Worm (Caenorhabditis elegans) whole organism, L2 larva: ENCODE results near the gene Y97E10C.1.
A peak's percentile ranks its signal among the peaks of the same experiment; 100 is the strongest.

ENCODE experiments used
- C34F6.9 ChIP-seq: fragments of 150-350 bp; optimal IDR thresholded peaks from 2 replicates; lab custom pipeline; 2014; ENCODE audit warnings: missing biosample characterization, missing genetic modification characterization
- F13H6.1 ChIP-seq: sonication (generic microtip); optimal IDR thresholded peaks from 2 replicates; lab custom pipeline; 2016; ENCODE audit warnings: missing genetic modification characterization, missing compliant biosample characterization
- R02D3.7 ChIP-seq: fragments of 150-350 bp; optimal IDR thresholded peaks from 2 replicates; lab custom pipeline; 2014; ENCODE audit warnings: missing biosample characterization, missing genetic modification characterization
- ZK546.5 ChIP-seq: sonication (generic microtip); optimal IDR thresholded peaks from 2 replicates; lab custom pipeline; 2017; ENCODE audit warnings: missing biosample characterization, missing genetic modification characterization
- ama-1 ChIP-seq: fragments of 150-350 bp; optimal IDR thresholded peaks from 2 replicates; lab custom pipeline; 2018; ENCODE audit warnings: inconsistent platforms
- blmp-1 ChIP-seq: sonication (generic microtip); optimal IDR thresholded peaks from 2 replicates; lab custom pipeline; 2017; ENCODE audit warnings: missing genetic modification characterization, mild to moderate bottlenecking, missing compliant biosample characterization, antibody characterized with exemption, moderate library complexity; ENCODE audit not compliant: insufficient read depth
- ceh-16 ChIP-seq: fragments of 150-350 bp; optimal IDR thresholded peaks from 2 replicates; lab custom pipeline; 2014; ENCODE audit warnings: missing biosample characterization, missing genetic modification characterization
- crh-2 ChIP-seq: sonication (generic microtip); optimal IDR thresholded peaks from 2 replicates; lab custom pipeline; 2017; ENCODE audit warnings: missing biosample characterization, missing genetic modification characterization
- dmd-4 ChIP-seq: sonication (generic microtip); optimal IDR thresholded peaks from 2 replicates; lab custom pipeline; 2017; ENCODE audit warnings: missing biosample characterization, missing genetic modification characterization
- egl-27 ChIP-seq: sonication (generic microtip); optimal IDR thresholded peaks from 3 replicates; lab custom pipeline; 2017; ENCODE audit warnings: missing biosample characterization, missing genetic modification reagents, missing genetic modification characterization
- elt-1 ChIP-seq: fragments of 150-350 bp; optimal IDR thresholded peaks from 2 replicates; lab custom pipeline; 2014; ENCODE audit warnings: missing biosample characterization, missing genetic modification characterization
- fos-1 ChIP-seq: fragments of 150-350 bp; optimal IDR thresholded peaks from 2 replicates; lab custom pipeline; 2014; ENCODE audit warnings: missing biosample characterization, missing genetic modification characterization
- gmeb-1 ChIP-seq: fragments of 150-350 bp; optimal IDR thresholded peaks from 2 replicates; lab custom pipeline; 2014; ENCODE audit warnings: missing biosample characterization, missing genetic modification characterization
- lin-11 ChIP-seq: fragments of 150-350 bp; sonication (generic microtip); optimal IDR thresholded peaks from 2 replicates; lab custom pipeline; 2014; ENCODE audit warnings: missing biosample characterization, missing genetic modification characterization, inconsistent platforms, mixed read lengths
- lin-13 ChIP-seq: fragments of 150-350 bp; optimal IDR thresholded peaks from 2 replicates; lab custom pipeline; 2014; ENCODE audit warnings: missing biosample characterization, missing genetic modification reagents, missing genetic modification characterization
- lin-39 ChIP-seq: fragments of 150-350 bp; optimal IDR thresholded peaks from 2 replicates; lab custom pipeline; 2014; ENCODE audit warnings: missing biosample characterization, missing genetic modification reagents, missing genetic modification characterization
- lsy-2 ChIP-seq, 2 experiments: fragments of 150-350 bp in 1 of 2; sonication (generic microtip) in 1 of 2; optimal IDR thresholded peaks; 2 replicates each; lab custom pipeline; 2014 to 2017; ENCODE audit warnings: missing biosample characterization in 2 of 2, missing genetic modification characterization in 2 of 2
- mab-5 ChIP-seq: fragments of 150-350 bp; optimal IDR thresholded peaks from 2 replicates; lab custom pipeline; 2014; ENCODE audit warnings: missing biosample characterization, missing genetic modification characterization
- mbf-1 ChIP-seq: sonication (generic microtip); optimal IDR thresholded peaks from 2 replicates; lab custom pipeline; 2017; ENCODE audit warnings: missing biosample characterization, missing genetic modification characterization
- mdl-1 ChIP-seq, 2 experiments: fragments of 150-350 bp in 1 of 2; sonication (generic microtip) in 1 of 2; optimal IDR thresholded peaks; 2 replicates each; lab custom pipeline; 2017; ENCODE audit warnings: missing biosample characterization in 2 of 2, missing genetic modification characterization in 2 of 2
- nhr-11 ChIP-seq: fragments of 150-350 bp; optimal IDR thresholded peaks from 2 replicates; lab custom pipeline; 2014; ENCODE audit warnings: missing biosample characterization, missing genetic modification characterization
- nhr-12 ChIP-seq: fragments of 150-350 bp; optimal IDR thresholded peaks from 2 replicates; lab custom pipeline; 2014; ENCODE audit warnings: missing biosample characterization, missing genetic modification characterization
- nhr-129 ChIP-seq: fragments of 150-350 bp; optimal IDR thresholded peaks from 2 replicates; lab custom pipeline; 2014; ENCODE audit warnings: missing biosample characterization, missing genetic modification characterization
- nhr-21 ChIP-seq: fragments of 150-350 bp; optimal IDR thresholded peaks from 2 replicates; lab custom pipeline; 2014; ENCODE audit warnings: missing biosample characterization, missing genetic modification characterization
- nhr-25 ChIP-seq: fragments of 150-350 bp; sonication (generic microtip); optimal IDR thresholded peaks from 3 replicates; lab custom pipeline; 2014; ENCODE audit warnings: missing biosample characterization, missing genetic modification characterization
- nhr-77 ChIP-seq: fragments of 150-350 bp; optimal IDR thresholded peaks from 2 replicates; lab custom pipeline; 2014; ENCODE audit warnings: missing biosample characterization, missing genetic modification characterization
- peb-1 ChIP-seq: fragments of 150-350 bp; optimal IDR thresholded peaks from 2 replicates; lab custom pipeline; 2014; ENCODE audit warnings: missing biosample characterization, missing genetic modification characterization
- sem-4 ChIP-seq: fragments of 150-350 bp; optimal IDR thresholded peaks from 2 replicates; lab custom pipeline; 2014; ENCODE audit warnings: missing biosample characterization, missing genetic modification reagents, missing genetic modification characterization
- skn-1 ChIP-seq: sonication (generic microtip); optimal IDR thresholded peaks from 2 replicates; lab custom pipeline; 2017; ENCODE audit warnings: missing biosample characterization, missing genetic modification characterization
- sma-3 ChIP-seq: sonication (generic microtip); optimal IDR thresholded peaks from 2 replicates; lab custom pipeline; 2016; ENCODE audit warnings: missing genetic modification reagents, missing genetic modification characterization, missing compliant biosample characterization
- sma-9 ChIP-seq, 2 experiments: fragments of 150-350 bp in 1 of 2; sonication (generic microtip) in 1 of 2; optimal IDR thresholded peaks; 2 replicates each; lab custom pipeline; 2014 to 2016; ENCODE audit warnings: missing genetic modification characterization in 2 of 2, mild to moderate bottlenecking in 1 of 2, missing biosample characterization in 1 of 2, missing compliant biosample characterization in 1 of 2, missing genetic modification reagents in 1 of 2, moderate library complexity in 1 of 2
- snpc-4 ChIP-seq: fragments of 150-350 bp; optimal IDR thresholded peaks from 2 replicates; lab custom pipeline; 2014; ENCODE audit warnings: missing biosample characterization, missing genetic modification characterization
- unc-55 ChIP-seq: fragments of 150-350 bp; sonication (generic microtip); optimal IDR thresholded peaks from 3 replicates; lab custom pipeline; 2014; ENCODE audit warnings: missing biosample characterization, missing genetic modification reagents, missing genetic modification characterization
- unc-62 ChIP-seq: fragments of 150-350 bp; optimal IDR thresholded peaks from 2 replicates; lab custom pipeline; 2014; ENCODE audit warnings: missing biosample characterization, missing genetic modification reagents, missing genetic modification characterization
- zag-1 ChIP-seq: fragments of 150-350 bp; optimal IDR thresholded peaks from 2 replicates; lab custom pipeline; 2014; ENCODE audit warnings: missing biosample characterization, missing genetic modification characterization
- ztf-1 ChIP-seq: fragments of 200-800 bp; sonication (Bioruptor generic); conservative IDR thresholded peaks from 2 replicates; pipeline ENCODE4 v1.3.6; 2022; ENCODE audit warnings: missing genetic modification characterization, missing compliant biosample characterization
- ztf-4 ChIP-seq: fragments of 150-350 bp; optimal IDR thresholded peaks from 2 replicates; lab custom pipeline; 2014; ENCODE audit warnings: missing biosample characterization, missing genetic modification characterization

Gene Y97E10C.1

DNA sequence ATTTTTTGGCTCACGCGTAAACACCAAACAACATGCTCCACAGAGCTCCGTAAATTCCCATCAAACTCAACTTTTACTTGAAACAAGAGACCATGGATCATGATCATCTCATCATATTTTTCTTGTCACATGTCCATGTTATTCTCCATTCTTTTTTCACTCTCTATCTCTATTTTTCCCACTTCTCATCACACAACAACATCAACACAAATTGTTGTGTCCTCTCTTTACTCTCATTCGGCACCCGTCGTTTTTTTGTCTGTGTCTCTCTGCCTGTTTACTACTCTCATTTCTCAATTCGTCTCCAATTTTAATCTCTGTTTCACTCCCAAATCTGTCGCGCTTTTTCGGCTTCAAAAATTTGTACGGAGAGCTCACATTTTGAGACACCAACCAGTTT lies 30.6 kb downstream of the Y97E10C.1 start:
- TF ChIP-seq egl-27 (tag; lab: Kevin White, UChicago) (peak; percentile 60), mab-5 (tag; lab: Kevin White, UChicago) (peak; percentile 81), elt-1 (no peak), crh-2 (tag; lab: Kevin White, UChicago) (peak; percentile 75), blmp-1 (tag; lab: Kevin White, UChicago) (no peak), nhr-21 (tag; lab: Kevin White, UChicago) (peak; percentile 12), lin-13 (GFP tag; lab: Kevin White, UChicago) (peak; percentile 26), zag-1 (peak; percentile 12), nhr-25 (peak; percentile 24), gmeb-1 (tag; lab: Kevin White, UChicago) (peak; percentile 40), C34F6.9 (tag; lab: Kevin White, UChicago) (peak; percentile 82), sma-9 (GFP tag; optimal IDR thresholded peaks at IDR 0.05; lab: Kevin White, UChicago) (peak; percentile 69), sma-9 (tag; optimal IDR thresholded peaks at IDR 0.05; lab: Kevin White, UChicago) (no peak), ceh-16 (tag; lab: Kevin White, UChicago) (no peak), lsy-2 (tag; optimal IDR thresholded peaks at IDR 0.05; lab: Kevin White, UChicago) (peak in 1 of 2 experiments; percentile 70), nhr-77 (tag; lab: Kevin White, UChicago) (no peak), nhr-129 (tag; lab: Kevin White, UChicago) (peak; percentile 87), ZK546.5 (tag; lab: Kevin White, UChicago) (no peak), F13H6.1 (tag; lab: Kevin White, UChicago) (peak; percentile 36), skn-1 (no peak), fos-1 (peak; percentile 23), unc-55 (peak; percentile 80), mdl-1 (tag; optimal IDR thresholded peaks at IDR 0.05; lab: Kevin White, UChicago) (peak in 1 of 2 experiments; percentile 73), unc-62 (GFP tag; lab: Kevin White, UChicago) (peak; percentile 24), dmd-4 (tag; lab: Kevin White, UChicago) (no peak), sma-3 (GFP tag; lab: Kevin White, UChicago) (peak; percentile 21)

DNA sequence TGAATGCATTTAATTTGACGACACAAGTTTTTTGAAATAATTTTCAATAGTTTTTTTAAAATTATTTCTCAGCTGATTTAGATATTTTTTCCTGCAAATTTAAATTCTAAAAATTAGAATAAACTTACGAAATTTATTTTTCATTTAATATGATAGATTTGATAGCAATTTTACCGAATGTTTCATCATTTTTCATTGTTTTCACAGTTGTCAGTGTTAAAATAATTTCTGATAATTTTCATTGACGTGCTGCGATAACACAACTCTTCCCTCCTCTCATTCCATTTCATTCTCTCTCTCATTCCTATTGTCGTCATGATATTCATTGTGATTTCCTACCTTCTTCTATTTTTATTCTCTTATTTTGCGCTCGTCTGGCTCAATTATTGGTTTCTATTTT lies 31.5 kb downstream of the Y97E10C.1 start, which contains the start of gene hint-3:
hint-3 (plus strand) TSS at position 301 of the 400 bp plus-strand sequence.
- no peak for TF ChIP-seq lin-39 (tag; lab: Kevin White, UChicago)
- TF ChIP-seq ama-1 (lab: Kevin White, UChicago): no peak
- TF ChIP-seq R02D3.7 (tag; lab: Kevin White, UChicago): no peak
- TF ChIP-seq fos-1: peak; percentile 34
- no peak for TF ChIP-seq sem-4 (tag; lab: Kevin White, UChicago)
- no peak for TF ChIP-seq crh-2 (tag; lab: Kevin White, UChicago)
- no peak for TF ChIP-seq lin-11 (tag; lab: Kevin White, UChicago)

DNA sequence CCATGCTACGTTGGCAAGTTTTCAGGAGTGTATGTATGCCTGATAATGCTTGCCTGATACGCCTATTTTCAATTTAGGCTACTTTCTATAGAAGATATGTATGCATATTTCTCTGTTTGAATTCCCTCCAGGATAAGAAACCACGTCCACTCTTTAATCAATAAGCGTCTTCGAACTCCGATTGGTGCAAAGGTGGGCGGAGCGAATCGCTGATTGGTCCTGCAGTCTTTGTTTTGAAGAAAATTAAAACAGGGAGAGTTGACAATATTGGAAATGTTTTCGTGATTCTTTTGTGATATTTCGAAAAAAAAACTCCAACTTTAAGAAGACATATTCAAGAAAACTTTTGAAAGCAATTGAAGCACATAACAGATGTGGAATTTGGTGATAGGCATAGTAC lies 33.2 kb downstream of the Y97E10C.1 start:
- TF ChIP-seq snpc-4 (tag; lab: Kevin White, UChicago): no peak
- TF ChIP-seq nhr-21 (tag; lab: Kevin White, UChicago): no peak
- TF ChIP-seq lin-13 (GFP tag; lab: Kevin White, UChicago): no peak
- no peak for TF ChIP-seq ztf-4 (tag; lab: Kevin White, UChicago)
- TF ChIP-seq gmeb-1 (tag; lab: Kevin White, UChicago): no peak
- no peak for TF ChIP-seq nhr-11
- no peak for TF ChIP-seq ztf-1
- TF ChIP-seq, all 48 proteins: peak for 0

DNA sequence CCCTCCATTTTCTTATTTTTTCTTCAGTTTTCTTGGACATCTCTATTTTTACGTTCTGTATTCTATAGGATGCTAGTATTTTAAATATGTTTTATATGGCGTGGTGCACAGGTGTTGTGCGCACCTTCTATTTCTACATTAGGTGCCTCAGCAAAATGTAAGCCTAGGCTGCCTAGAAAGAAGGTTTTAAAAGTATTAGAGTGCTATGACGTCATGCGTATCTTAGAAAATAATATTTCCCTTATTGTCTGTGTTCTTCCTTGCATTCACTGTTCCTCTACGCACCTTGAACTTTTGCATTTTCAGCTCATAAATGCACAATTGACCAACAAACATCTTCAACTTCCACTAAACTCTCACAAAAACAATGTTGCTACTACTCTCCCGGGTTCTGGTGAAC lies 42.3 kb downstream of the Y97E10C.1 start, which contains the start of gene frpr-3:
frpr-3 (plus strand) TSS at position 301 of the 400 bp plus-strand sequence.
- no peak for TF ChIP-seq mbf-1 (tag; lab: Kevin White, UChicago)
- no peak for TF ChIP-seq snpc-4 (tag; lab: Kevin White, UChicago)
- no peak for TF ChIP-seq elt-1
- no peak for TF ChIP-seq nhr-25
- TF ChIP-seq egl-27 (tag; lab: Kevin White, UChicago): no peak
- TF ChIP-seq ceh-16 (tag; lab: Kevin White, UChicago): no peak

DNA sequence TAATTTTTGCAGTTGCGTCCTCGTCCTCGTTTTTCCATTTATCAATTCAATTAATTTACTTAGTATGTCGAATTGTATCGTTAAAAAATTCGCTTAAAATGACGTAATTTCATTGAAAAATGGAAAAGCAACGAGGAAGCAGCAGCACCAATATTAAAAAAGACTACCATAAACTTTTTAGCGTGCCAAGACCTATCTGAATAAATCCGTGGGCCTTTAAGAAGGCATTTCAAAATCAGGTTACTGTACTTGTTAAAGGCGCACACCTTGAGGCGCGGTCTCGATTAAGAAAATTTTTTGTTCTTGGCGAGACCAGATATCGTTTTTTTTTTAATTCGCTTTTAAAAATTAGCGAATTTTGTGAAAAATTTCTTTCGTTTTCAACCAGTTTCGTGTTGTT lies 45.0 kb downstream of the Y97E10C.1 start:
- no peak for TF ChIP-seq lsy-2 (tag; optimal IDR thresholded peaks at IDR 0.05; lab: Kevin White, UChicago)
- TF ChIP-seq mbf-1 (tag; lab: Kevin White, UChicago): no peak
- TF ChIP-seq C34F6.9 (tag; lab: Kevin White, UChicago): no peak
- TF ChIP-seq R02D3.7 (tag; lab: Kevin White, UChicago): no peak
- TF ChIP-seq nhr-12 (tag; lab: Kevin White, UChicago): no peak
- TF ChIP-seq blmp-1 (tag; lab: Kevin White, UChicago): no peak
- TF ChIP-seq lin-11 (tag; lab: Kevin White, UChicago): no peak
- TF ChIP-seq peb-1 (tag; lab: Kevin White, UChicago): no peak
- TF ChIP-seq ZK546.5 (tag; lab: Kevin White, UChicago): no peak
- no peak for TF ChIP-seq lin-39 (tag; lab: Kevin White, UChicago)
- no peak for TF ChIP-seq F13H6.1 (tag; lab: Kevin White, UChicago)
- TF ChIP-seq nhr-129 (tag; lab: Kevin White, UChicago): no peak
- no peak for TF ChIP-seq nhr-77 (tag; lab: Kevin White, UChicago)
- TF ChIP-seq ama-1 (lab: Kevin White, UChicago): no peak
- TF ChIP-seq nhr-25: no peak
- no peak for TF ChIP-seq ztf-4 (tag; lab: Kevin White, UChicago)
